Fruit fly (Drosophila melanogaster): ENCODE measurements around the gene CG32409.

The CG32409 gene

dm6 chr3L:5926015-5926988 lies 27.0 kb downstream of the CG32409 start (continued):
- peak; percentile 32; the same call in 1 of the 2 replicates for TF ChIP-seq CG14014 (GFP tag; IDR thresholded peaks at IDR 0.05)
- TF ChIP-seq CG12104 (GFP tag; optimal IDR thresholded peaks at IDR 0.05) = peak; percentile 19
- TF ChIP-seq CG7987 (GFP tag; optimal IDR thresholded peaks at IDR 0.05) = peak; percentile 13
- no peak for TF ChIP-seq ham (GFP tag; IDR thresholded peaks at IDR 0.05)
- peak; percentile 71 for TF ChIP-seq Oli (tag; optimal IDR thresholded peaks at IDR 0.05)
- TF ChIP-seq CG17359 (tag; optimal IDR thresholded peaks at IDR 0.05) = peak; percentile 77
- peak; percentile 76; the same call in 2 of the 4 replicates for TF ChIP-seq chinmo (GFP tag; IDR thresholded peaks at IDR 0.05; ENCODE audit: partially characterized antibody)
- TF ChIP-seq CG10274 (GFP tag; optimal IDR thresholded peaks at IDR 0.05) = no peak
- TF ChIP-seq CG7928 (GFP tag; optimal IDR thresholded peaks at IDR 0.05) = no peak
- TF ChIP-seq ems (GFP tag; optimal IDR thresholded peaks at IDR 0.05) = peak; percentile 15
- TF ChIP-seq Optix (GFP tag; IDR thresholded peaks at IDR 0.05) = peak; percentile 32; the same call in 1 of the 3 replicates
- TF ChIP-seq ase (GFP tag; IDR thresholded peaks at IDR 0.05) = 0 out of 3 replicates have a peak, but pooled peaks have one; percentile 20
- no peak for TF ChIP-seq Dref (GFP tag; IDR thresholded peaks at IDR 0.05)
- TF ChIP-seq sd (tag; optimal IDR thresholded peaks at IDR 0.05) = no peak
- TF ChIP-seq CG2678 (tag; optimal IDR thresholded peaks at IDR 0.05) = peak; percentile 70
- TF ChIP-seq ab (GFP tag; optimal IDR thresholded peaks at IDR 0.05) = no peak
- peak; percentile 81 for TF ChIP-seq Med (GFP tag)
- no peak for TF ChIP-seq CG6854 (GFP tag; optimal IDR thresholded peaks at IDR 0.05)
- TF ChIP-seq CG15479 (GFP tag; optimal IDR thresholded peaks at IDR 0.05) = no peak
- TF ChIP-seq eve (GFP tag; optimal IDR thresholded peaks at IDR 0.05) = no peak
- TF ChIP-seq nom (GFP tag; optimal IDR thresholded peaks at IDR 0.05) = peak; percentile 46
- TF ChIP-seq Hand (GFP tag; optimal IDR thresholded peaks at IDR 0.05) = no peak
- 0 out of 2 replicates have a peak, but pooled peaks have one; percentile 30 for TF ChIP-seq CG43689 (GFP tag; IDR thresholded peaks at IDR 0.05)
- TF ChIP-seq fd102C (GFP tag; optimal IDR thresholded peaks at IDR 0.05) = no peak
- no peak for TF ChIP-seq Jarid2 (GFP tag; optimal IDR thresholded peaks at IDR 0.05)
- no peak for TF ChIP-seq Antp (GFP tag; optimal IDR thresholded peaks at IDR 0.05)
- peak; percentile 17 for TF ChIP-seq CG10462 (GFP tag; optimal IDR thresholded peaks at IDR 0.05)
- TF ChIP-seq stwl (tag; optimal IDR thresholded peaks at IDR 0.05) = no peak
- TF ChIP-seq ac (GFP tag; optimal IDR thresholded peaks at IDR 0.05) = no peak
- TF ChIP-seq phol (tag; optimal IDR thresholded peaks at IDR 0.05) = peak; percentile 33
- no peak for TF ChIP-seq peb (GFP tag; IDR thresholded peaks at IDR 0.05)
- no peak for TF ChIP-seq cad (GFP tag; optimal IDR thresholded peaks at IDR 0.05)
- TF ChIP-seq dysf (GFP tag; IDR thresholded peaks at IDR 0.05) = peak; percentile 52; the same call in 2 of the 3 replicates
- no peak for TF ChIP-seq slou (GFP tag; optimal IDR thresholded peaks at IDR 0.05)
- no peak for TF ChIP-seq ro (GFP tag; IDR thresholded peaks at IDR 0.05)
- TF ChIP-seq ssp (GFP tag; IDR thresholded peaks at IDR 0.05) = no peak
- TF ChIP-seq gfzf (GFP tag; optimal IDR thresholded peaks at IDR 0.05) = no peak
- no peak for TF ChIP-seq CG11696 (GFP tag; IDR thresholded peaks at IDR 0.05)
- TF ChIP-seq C15 (GFP tag; IDR thresholded peaks at IDR 0.05) = no peak
- TF ChIP-seq Ptx1 (GFP tag; IDR thresholded peaks at IDR 0.05) = no peak; the same call in none of the 2 replicates
- TF ChIP-seq PHDP (tag; optimal IDR thresholded peaks at IDR 0.05) = peak; percentile 61
- no peak for TF ChIP-seq kay (GFP tag; optimal IDR thresholded peaks at IDR 0.05)
- peak in 1 of 2 experiments; percentile 34 for TF ChIP-seq chif (GFP tag; optimal IDR thresholded peaks at IDR 0.05)
- peak; percentile 22 for TF ChIP-seq Dek (tag; optimal IDR thresholded peaks at IDR 0.05)
- no peak for TF ChIP-seq run (tag; optimal IDR thresholded peaks at IDR 0.05)
- no peak for TF ChIP-seq Hey (tag; optimal IDR thresholded peaks at IDR 0.05)
- TF ChIP-seq MBD-R2 (GFP tag; IDR thresholded peaks at IDR 0.05) = peak; percentile 11; the same call in 1 of the 2 replicates
- no peak for TF ChIP-seq CG4328 (GFP tag; optimal IDR thresholded peaks at IDR 0.05)
